Worm (Caenorhabditis elegans): ENCODE data around the gene mca-1.
"Not testable (repeated sequence)": the region's sequence is repeated elsewhere in the genome, so short reads cannot be mapped to it uniquely, and the experiment has no call there.

The mca-1 gene

ce11 chrIV:9595779-9596406, 38.9 kb downstream of the mca-1 start, which contains the start of the genes F27C8.3 and F27C8.2:
TSS of gene F27C8.3 (minus strand) at chrIV:9595879.
TSS of gene F27C8.2 (plus strand) at chrIV:9596356.
- not testable (repeated sequence) for TF ChIP-seq tbx-37 (GFP tag; conservative IDR thresholded peaks at IDR 0.05); tbx-11 (GFP tag; IDR thresholded peaks at IDR 0.05); tra-4 (tag; optimal IDR thresholded peaks at IDR 0.05)

- TF ChIP-seq tra-4 (tag; optimal IDR thresholded peaks at IDR 0.05), result no peak
- TF ChIP-seq sea-1 (GFP tag; conservative IDR thresholded peaks at IDR 0.05), result no peak
- TF ChIP-seq ama-1 (optimal IDR thresholded peaks at IDR 0.05), result no peak
- no peak for TF ChIP-seq hmbx-1 (tag; optimal IDR thresholded peaks at IDR 0.05)
- TF ChIP-seq hnd-1 (tag; optimal IDR thresholded peaks at IDR 0.05), result no peak
- no peak for TF ChIP-seq hmg-4 (GFP tag; optimal IDR thresholded peaks at IDR 0.05)
- TF ChIP-seq ceh-36 (tag; optimal IDR thresholded peaks at IDR 0.05), result no peak
- no peak for TF ChIP-seq pes-1 (GFP tag; IDR thresholded peaks at IDR 0.05)
- no peak for TF ChIP-seq B0310.2 (tag; optimal IDR thresholded peaks at IDR 0.05)
- TF ChIP-seq flt-1 (GFP tag; IDR thresholded peaks at IDR 0.05), result no peak
- no peak for TF ChIP-seq F13C5.2 (tag; optimal IDR thresholded peaks at IDR 0.05)
- no peak for TF ChIP-seq tbx-11 (GFP tag; IDR thresholded peaks at IDR 0.05)
- TF ChIP-seq tbx-37 (GFP tag; conservative IDR thresholded peaks at IDR 0.05), result no peak
- no peak for TF ChIP-seq scrt-1 (GFP tag; IDR thresholded peaks at IDR 0.05)
- TF ChIP-seq aly-1 (tag; optimal IDR thresholded peaks at IDR 0.05), result no peak
- no peak for TF ChIP-seq ceh-13 (GFP tag; optimal IDR thresholded peaks at IDR 0.05)
Measured at ce11 chrIV:9593456-9593855, 41.3 kb downstream of the mca-1 start, which contains the start of gene spp-18. TSS of gene spp-18 (plus strand) at chrIV:9593712.

ce11 chrIV:9592413-9592812, 42.3 kb downstream of the mca-1 start, which contains the start of gene pei-1:
TSS of gene pei-1 (minus strand) at chrIV:9592513.
- no peak for TF ChIP-seq ceh-13 (GFP tag; optimal IDR thresholded peaks at IDR 0.05)
- no peak for TF ChIP-seq ets-7 (tag; optimal IDR thresholded peaks at IDR 0.05)
- no peak for TF ChIP-seq hmg-4 (GFP tag; optimal IDR thresholded peaks at IDR 0.05)
- no peak for TF ChIP-seq hmbx-1 (tag; optimal IDR thresholded peaks at IDR 0.05)
- no peak for TF ChIP-seq ceh-36 (tag; optimal IDR thresholded peaks at IDR 0.05)
- no peak for TF ChIP-seq tra-4 (tag; optimal IDR thresholded peaks at IDR 0.05)
- TF ChIP-seq tbx-11 (GFP tag; IDR thresholded peaks at IDR 0.05), result no peak
- TF ChIP-seq hnd-1 (tag; optimal IDR thresholded peaks at IDR 0.05), result no peak
- TF ChIP-seq pes-1 (GFP tag; IDR thresholded peaks at IDR 0.05), result no peak
- no peak for TF ChIP-seq flt-1 (GFP tag; IDR thresholded peaks at IDR 0.05)
- TF ChIP-seq B0310.2 (tag; optimal IDR thresholded peaks at IDR 0.05), result no peak
- no peak for TF ChIP-seq tbx-37 (GFP tag; conservative IDR thresholded peaks at IDR 0.05)
- no peak for TF ChIP-seq ama-1 (optimal IDR thresholded peaks at IDR 0.05)

- TF ChIP-seq hnd-1 (tag; optimal IDR thresholded peaks at IDR 0.05), result no peak
- TF ChIP-seq hmbx-1 (tag; optimal IDR thresholded peaks at IDR 0.05), result no peak
- no peak for TF ChIP-seq aly-1 (tag; optimal IDR thresholded peaks at IDR 0.05)
- TF ChIP-seq ceh-36 (tag; optimal IDR thresholded peaks at IDR 0.05), result no peak
- TF ChIP-seq B0310.2 (tag; optimal IDR thresholded peaks at IDR 0.05), result no peak
- no peak for TF ChIP-seq tra-4 (tag; optimal IDR thresholded peaks at IDR 0.05)
- no peak for TF ChIP-seq ceh-13 (GFP tag; optimal IDR thresholded peaks at IDR 0.05)
- no peak for TF ChIP-seq hmg-4 (GFP tag; optimal IDR thresholded peaks at IDR 0.05)
- TF ChIP-seq F13C5.2 (tag; optimal IDR thresholded peaks at IDR 0.05), result no peak
- TF ChIP-seq scrt-1 (GFP tag; IDR thresholded peaks at IDR 0.05), result no peak
- no peak for TF ChIP-seq sea-1 (GFP tag; conservative IDR thresholded peaks at IDR 0.05)
- TF ChIP-seq pes-1 (GFP tag; IDR thresholded peaks at IDR 0.05), result no peak
- no peak for TF ChIP-seq flt-1 (GFP tag; IDR thresholded peaks at IDR 0.05)
- no peak for TF ChIP-seq tbx-37 (GFP tag; conservative IDR thresholded peaks at IDR 0.05)
- TF ChIP-seq tbx-11 (GFP tag; IDR thresholded peaks at IDR 0.05), result no peak
- no peak for TF ChIP-seq ets-7 (tag; optimal IDR thresholded peaks at IDR 0.05)
- TF ChIP-seq ama-1 (optimal IDR thresholded peaks at IDR 0.05), result no peak
Measured at ce11 chrIV:9588784-9589457, 45.8 kb downstream of the mca-1 start, which contains the start of gene trcs-1. TSS of gene trcs-1 (minus strand) at chrIV:9588834.

- TF ChIP-seq ama-1 (optimal IDR thresholded peaks at IDR 0.05) (no peak), ceh-36 (tag; optimal IDR thresholded peaks at IDR 0.05) (no peak)
Measured at ce11 chrIV:9584352-9584751, 50.4 kb downstream of the mca-1 start.

- TF ChIP-seq ama-1 (optimal IDR thresholded peaks at IDR 0.05) (no peak), hmbx-1 (tag; optimal IDR thresholded peaks at IDR 0.05) (no peak), ets-7 (tag; optimal IDR thresholded peaks at IDR 0.05) (no peak), ceh-36 (tag; optimal IDR thresholded peaks at IDR 0.05) (no peak), hmg-4 (GFP tag; optimal IDR thresholded peaks at IDR 0.05) (no peak), scrt-1 (GFP tag; IDR thresholded peaks at IDR 0.05) (no peak), flt-1 (GFP tag; IDR thresholded peaks at IDR 0.05) (no peak), sea-1 (GFP tag; conservative IDR thresholded peaks at IDR 0.05) (no peak), tra-4 (tag; optimal IDR thresholded peaks at IDR 0.05) (no peak), ceh-13 (GFP tag; optimal IDR thresholded peaks at IDR 0.05) (no peak), F13C5.2 (tag; optimal IDR thresholded peaks at IDR 0.05) (no peak), hnd-1 (tag; optimal IDR thresholded peaks at IDR 0.05) (no peak), tbx-37 (GFP tag; conservative IDR thresholded peaks at IDR 0.05) (no peak), pes-1 (GFP tag; IDR thresholded peaks at IDR 0.05) (no peak), tbx-11 (GFP tag; IDR thresholded peaks at IDR 0.05) (no peak), B0310.2 (tag; optimal IDR thresholded peaks at IDR 0.05) (no peak), aly-1 (tag; optimal IDR thresholded peaks at IDR 0.05) (no peak)
Measured at ce11 chrIV:9580021-9580420, 54.7 kb downstream of the mca-1 start, which contains the start of gene npr-2. TSS of gene npr-2 (minus strand) at chrIV:9580121.

Measured in whole organism, early embryonic.